Fruit fly (Drosophila melanogaster) whole organism, embryonic: ENCODE measurements around the gene CG44158.

Experiments used
- Atf-2 ChIP-seq: fragments of 200-800 bp; sonication (Bioruptor generic); optimal IDR thresholded peaks from 2 replicates; lab custom pipeline; 2016; ENCODE audit warnings: missing biosample characterization, missing genetic modification characterization
- CG10979 ChIP-seq: fragments of 200-800 bp; sonication (Bioruptor generic); optimal IDR thresholded peaks from 2 replicates; lab custom pipeline; 2018; ENCODE audit warnings: missing biosample characterization, mild to moderate bottlenecking, missing genetic modification characterization, moderate library complexity
- CG11456 ChIP-seq: fragments of 200-800 bp; sonication (Bioruptor generic); IDR thresholded peaks from 3 replicates; pipeline ENCODE4 v1.3.6; 2022; ENCODE audit warnings: missing biosample characterization, missing genetic modification characterization
- CG12744 ChIP-seq: fragments of 200-800 bp; sonication (Bioruptor generic); optimal IDR thresholded peaks from 2 replicates; lab custom pipeline; 2016; ENCODE audit warnings: missing biosample characterization, missing genetic modification characterization
- CG13775 ChIP-seq: fragments of 200-800 bp; sonication (Bioruptor generic); optimal IDR thresholded peaks from 3 replicates; lab custom pipeline; 2017; ENCODE audit warnings: missing biosample characterization, mild to moderate bottlenecking, missing genetic modification characterization
- CG15479 ChIP-seq: fragments of 200-800 bp; sonication (Bioruptor generic); optimal IDR thresholded peaks from 3 replicates; lab custom pipeline; 2019; ENCODE audit warnings: missing biosample characterization, mild to moderate bottlenecking, missing genetic modification characterization, moderate library complexity
- CG1602 ChIP-seq: fragments of 200-800 bp; sonication (Bioruptor generic); optimal IDR thresholded peaks from 3 replicates; lab custom pipeline; 2016; ENCODE audit warnings: missing biosample characterization, missing genetic modification characterization
- CG30431 ChIP-seq: fragments of 200-800 bp; sonication (Bioruptor generic); optimal IDR thresholded peaks from 2 replicates; lab custom pipeline; 2017; ENCODE audit warnings: missing biosample characterization, missing genetic modification characterization
- CG3838 ChIP-seq: fragments of 200-800 bp; sonication (Bioruptor generic); optimal IDR thresholded peaks from 3 replicates; lab custom pipeline; 2016; ENCODE audit warnings: missing biosample characterization, missing genetic modification characterization
- CG3995 ChIP-seq: fragments of 200-800 bp; sonication (Bioruptor generic); optimal IDR thresholded peaks from 3 replicates; lab custom pipeline; 2016; ENCODE audit warnings: missing biosample characterization, missing genetic modification characterization
- CG4282 ChIP-seq: fragments of 200-800 bp; sonication (Bioruptor generic); optimal IDR thresholded peaks from 2 replicates; lab custom pipeline; 2016; ENCODE audit warnings: missing biosample characterization, missing genetic modification characterization
- CG4404 ChIP-seq: fragments of 200-800 bp; sonication (Bioruptor generic); IDR thresholded peaks from 2 replicates; pipeline ENCODE4 v1.3.6; 2022; ENCODE audit warnings: missing biosample characterization, missing genetic modification characterization
- CG4820 ChIP-seq: fragments of 200-800 bp; sonication (Bioruptor generic); optimal IDR thresholded peaks from 3 replicates; lab custom pipeline; 2016; ENCODE audit warnings: missing biosample characterization, missing genetic modification characterization
- CG6854 ChIP-seq: fragments of 200-800 bp; sonication (Bioruptor generic); optimal IDR thresholded peaks from 3 replicates; lab custom pipeline; 2017; ENCODE audit warnings: missing biosample characterization, mild to moderate bottlenecking, missing genetic modification characterization
- CG7357 ChIP-seq: fragments of 200-800 bp; sonication (Bioruptor generic); IDR thresholded peaks from 3 replicates; pipeline ENCODE4 v1.3.6; 2022; ENCODE audit warnings: missing biosample characterization, missing genetic modification characterization
- CG7372 ChIP-seq: fragments of 200-800 bp; sonication (Bioruptor generic); IDR thresholded peaks from 2 replicates; pipeline ENCODE4 v1.3.6; 2022; ENCODE audit warnings: missing biosample characterization, missing genetic modification characterization
- CG8388 ChIP-seq: fragments of 200-800 bp; sonication (Bioruptor generic); optimal IDR thresholded peaks from 2 replicates; lab custom pipeline; 2019; ENCODE audit warnings: missing biosample characterization, mild to moderate bottlenecking, missing genetic modification characterization, moderate library complexity
- CG8924 ChIP-seq: fragments of 200-800 bp; optimal IDR thresholded peaks from 3 replicates; lab custom pipeline; 2019; ENCODE audit warnings: missing biosample characterization, mild to moderate bottlenecking, missing genetic modification characterization, moderate library complexity
- Camta ChIP-seq: fragments of 200-800 bp; sonication (Bioruptor generic); optimal IDR thresholded peaks from 2 replicates; lab custom pipeline; 2016; ENCODE audit warnings: missing biosample characterization, missing genetic modification characterization
- Doc3 ChIP-seq: fragments of 200-800 bp; sonication (Bioruptor generic); IDR thresholded peaks from 3 replicates; pipeline ENCODE4 v1.3.6; 2022; ENCODE audit warnings: missing biosample characterization, missing genetic modification characterization; ENCODE audit not compliant: partially characterized antibody
- GATAe ChIP-seq: fragments of 200-800 bp; sonication (Bioruptor generic); conservative IDR thresholded peaks from 2 replicates; pipeline ENCODE4 v1.3.6; 2022; ENCODE audit warnings: missing biosample characterization, missing genetic modification characterization
- Hr3 ChIP-seq: fragments of 200-800 bp; sonication (Bioruptor generic); optimal IDR thresholded peaks from 3 replicates; lab custom pipeline; 2016; ENCODE audit warnings: missing biosample characterization, missing genetic modification characterization
- Kr ChIP-seq: fragments of 200-800 bp; sonication (Bioruptor generic); optimal IDR thresholded peaks from 2 replicates; lab custom pipeline; 2017; ENCODE audit warnings: missing biosample characterization, mild to moderate bottlenecking, missing genetic modification characterization
- MBD-R2 ChIP-seq: fragments of 200-800 bp; sonication (Bioruptor generic); IDR thresholded peaks from 2 replicates; pipeline ENCODE4 v1.3.6; 2022; ENCODE audit warnings: missing biosample characterization, missing genetic modification characterization
- Nf-YC ChIP-seq: fragments of 200-800 bp; optimal IDR thresholded peaks from 3 replicates; lab custom pipeline; 2019; ENCODE audit warnings: missing biosample characterization, mild to moderate bottlenecking, missing genetic modification characterization, moderate library complexity
- Tbp ChIP-seq: fragments of >200 bp; optimal IDR thresholded peaks from 2 replicates; lab custom pipeline; 2018; ENCODE audit warnings: missing biosample characterization, missing genetic modification characterization
- Trl ChIP-seq, 3 experiments: fragments of >200 bp in 2 of 3; fragments of 200-800 bp in 1 of 3; sonication (Bioruptor generic) in 1 of 3; optimal IDR thresholded peaks; 2 replicates in 1 of 3; 3 replicates in 2 of 3; lab custom pipeline; 2016 to 2017; ENCODE audit warnings: missing biosample characterization in 1 of 3, missing genetic modification characterization in 1 of 3
- Vsx1 ChIP-seq: fragments of 200-800 bp; sonication (Bioruptor generic); optimal IDR thresholded peaks from 2 replicates; lab custom pipeline; 2017; ENCODE audit warnings: missing biosample characterization, mild to moderate bottlenecking, missing genetic modification characterization, missing genetic modification reagents
- ac ChIP-seq: fragments of 200-800 bp; sonication (Bioruptor generic); optimal IDR thresholded peaks from 3 replicates; lab custom pipeline; 2017; ENCODE audit warnings: missing biosample characterization, mild to moderate bottlenecking, missing genetic modification characterization
- ap ChIP-seq: fragments of 200-800 bp; sonication (Bioruptor generic); IDR thresholded peaks from 2 replicates; pipeline ENCODE4 v1.3.6; 2022; ENCODE audit warnings: missing biosample characterization, missing genetic modification characterization
- crol ChIP-seq: fragments of 200-800 bp; sonication (Bioruptor generic); IDR thresholded peaks from 2 replicates; pipeline ENCODE4 v1.3.6; 2022; ENCODE audit warnings: missing biosample characterization, missing genetic modification characterization
- danr ChIP-seq: fragments of 200-800 bp; sonication (Bioruptor generic); IDR thresholded peaks from 2 replicates; pipeline ENCODE4 v1.3.6; 2022; ENCODE audit warnings: missing biosample characterization, missing genetic modification characterization
- dysf ChIP-seq: fragments of 200-800 bp; sonication (Bioruptor generic); IDR thresholded peaks from 3 replicates; pipeline ENCODE4 v1.3.6; 2022; ENCODE audit warnings: missing biosample characterization, missing genetic modification characterization
- ewg ChIP-seq: fragments of 200-800 bp; sonication (Bioruptor generic); optimal IDR thresholded peaks from 3 replicates; lab custom pipeline; 2017; ENCODE audit warnings: mild to moderate bottlenecking, missing biosample characterization, missing genetic modification reagents, missing genetic modification characterization
- exex ChIP-seq: fragments of 200-800 bp; sonication (Bioruptor generic); optimal IDR thresholded peaks from 4 replicates; lab custom pipeline; 2018; ENCODE audit warnings: missing biosample characterization, mild to moderate bottlenecking, missing genetic modification characterization, moderate library complexity
- eyg ChIP-seq: fragments of 200-800 bp; sonication (Bioruptor generic); optimal IDR thresholded peaks from 3 replicates; lab custom pipeline; 2016; ENCODE audit warnings: missing biosample characterization, missing genetic modification characterization
- grn ChIP-seq: fragments of 200-800 bp; sonication (Bioruptor generic); optimal IDR thresholded peaks from 3 replicates; lab custom pipeline; 2017; ENCODE audit warnings: missing biosample characterization, missing genetic modification characterization
- hth ChIP-seq: fragments of >200 bp; optimal IDR thresholded peaks from 2 replicates; lab custom pipeline; 2017; ENCODE audit warnings: inconsistent platforms
- jumu ChIP-seq: fragments of 200-800 bp; sonication (Bioruptor generic); optimal IDR thresholded peaks from 3 replicates; lab custom pipeline; 2016; ENCODE audit warnings: missing biosample characterization, missing genetic modification characterization
- lov ChIP-seq, 2 experiments: fragments of 200-800 bp in 1 of 2; fragments of >200 bp in 1 of 2; sonication (Bioruptor generic) in 1 of 2; IDR thresholded peaks in 1 of 2; optimal IDR thresholded peaks in 1 of 2; 2 replicates in 1 of 2; 3 replicates in 1 of 2; pipeline versions ENCODE4 v1.3.6 to Lab custom; 2017 to 2022; ENCODE audit warnings: missing biosample characterization in 1 of 2, missing genetic modification characterization in 1 of 2
- nmo ChIP-seq: fragments of 200-800 bp; sonication (Bioruptor generic); optimal IDR thresholded peaks from 2 replicates; lab custom pipeline; 2018; ENCODE audit warnings: missing biosample characterization, mild to moderate bottlenecking, missing genetic modification characterization, moderate library complexity
- oc ChIP-seq: fragments of 200-800 bp; sonication (Bioruptor generic); optimal IDR thresholded peaks from 2 replicates; lab custom pipeline; 2018; ENCODE audit warnings: missing biosample characterization, mild to moderate bottlenecking, missing genetic modification characterization, moderate library complexity
- odd ChIP-seq: fragments of 200-800 bp; sonication (Bioruptor generic); optimal IDR thresholded peaks from 2 replicates; lab custom pipeline; 2017; ENCODE audit warnings: missing biosample characterization, mild to moderate bottlenecking, missing genetic modification characterization
- ranshi ChIP-seq: fragments of 200-800 bp; sonication (Bioruptor generic); IDR thresholded peaks from 2 replicates; pipeline ENCODE4 v1.3.6; 2022; ENCODE audit warnings: missing biosample characterization, missing genetic modification characterization
- schlank ChIP-seq: fragments of 200-800 bp; sonication (Bioruptor generic); optimal IDR thresholded peaks from 2 replicates; lab custom pipeline; 2018; ENCODE audit warnings: missing biosample characterization, mild to moderate bottlenecking, missing genetic modification characterization
- sd ChIP-seq: fragments of 200-800 bp; sonication (Bioruptor generic); optimal IDR thresholded peaks from 3 replicates; lab custom pipeline; 2018; ENCODE audit warnings: missing biosample characterization, mild to moderate bottlenecking, missing genetic modification characterization, moderate library complexity
- sima ChIP-seq: fragments of 200-800 bp; sonication (Bioruptor generic); optimal IDR thresholded peaks from 2 replicates; lab custom pipeline; 2016; ENCODE audit warnings: missing biosample characterization, missing genetic modification characterization
- tio ChIP-seq: fragments of 200-800 bp; sonication (Bioruptor generic); optimal IDR thresholded peaks from 2 replicates; lab custom pipeline; 2017; ENCODE audit warnings: missing biosample characterization, missing genetic modification characterization, inconsistent platforms
- tup ChIP-seq: fragments of 200-800 bp; sonication (Bioruptor generic); optimal IDR thresholded peaks from 2 replicates; lab custom pipeline; 2016; ENCODE audit warnings: missing biosample characterization, mild to moderate bottlenecking, missing genetic modification characterization, moderate library complexity
- wek ChIP-seq: fragments of 200-800 bp; sonication (Bioruptor generic); optimal IDR thresholded peaks from 3 replicates; lab custom pipeline; 2018; ENCODE audit warnings: missing biosample characterization, mild to moderate bottlenecking, missing genetic modification characterization, moderate library complexity
- z ChIP-seq: fragments of 200-800 bp; sonication (Bioruptor generic); IDR thresholded peaks from 3 replicates; pipeline ENCODE4 v1.3.6; 2022; ENCODE audit warnings: missing biosample characterization, missing genetic modification characterization

CG44158 gene

DNA sequence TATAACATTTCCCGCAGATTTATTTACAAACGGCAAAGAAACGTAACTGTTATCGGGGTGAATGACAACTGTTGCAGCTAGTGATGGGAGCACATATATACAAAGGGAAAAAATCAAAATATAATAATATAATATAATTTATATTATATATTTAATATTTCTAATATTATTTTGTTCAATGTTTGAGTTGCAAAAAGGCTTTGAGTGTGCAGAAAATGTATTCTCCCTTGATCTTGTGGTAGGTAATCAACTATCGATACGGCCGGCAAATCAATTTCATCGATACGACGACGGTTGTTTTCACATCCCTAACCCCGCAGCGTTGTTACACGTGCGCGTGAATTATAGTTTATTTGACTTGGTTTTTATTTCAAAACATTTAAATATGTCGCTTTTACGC, 14.9 kb downstream of the CG44158 start, which contains the start of the genes mTerf5 and Non3 (continued):
- TF ChIP-seq CG1602 (GFP tag; lab: Kevin White, UChicago) (peak; percentile 41), oc (tag; lab: Kevin White, UChicago) (no peak), ac (no peak), odd (GFP tag; lab: Kevin White, UChicago) (peak; percentile 33), ranshi (GFP tag; lab: Robert Waterston, UW) (0 out of 2 replicates have a peak, but pooled peaks have one; percentile 40), ap (GFP tag; lab: Robert Waterston, UW) (no peak), Doc3 (GFP tag; lab: Robert Waterston, UW) (peak; percentile 89), GATAe (no peak), MBD-R2 (GFP tag; lab: Robert Waterston, UW) (peak; percentile 86), CG7372 (no peak), crol (GFP tag; lab: Robert Waterston, UW) (no peak), exex (tag; lab: Kevin White, UChicago) (peak; percentile 12), Kr (GFP tag; lab: Kevin White, UChicago) (no peak), grn (GFP tag; lab: Kevin White, UChicago) (no peak), Vsx1 (GFP tag; lab: Kevin White, UChicago) (peak; percentile 27), Tbp (GFP tag; lab: Kevin White, UChicago) (no peak), Camta (no peak), eyg (GFP tag; lab: Kevin White, UChicago) (no peak), dysf (GFP tag; lab: Robert Waterston, UW) (0 out of 3 replicates have a peak, but pooled peaks have one; percentile 36), CG11456 (peak; percentile 38; the same call in 1 of the 3 replicates), Hr3 (peak; percentile 73), ewg (GFP tag; lab: Kevin White, UChicago) (peak; percentile 81), CG4282 (GFP tag; lab: Kevin White, UChicago) (no peak), tup (no peak), CG10979 (tag; lab: Kevin White, UChicago) (peak; percentile 62), CG3995 (no peak), sima (GFP tag; lab: Kevin White, UChicago) (no peak), Trl (optimal IDR thresholded peaks at IDR 0.05; lab: Kevin White, UChicago) (no peak), Trl (GFP tag; optimal IDR thresholded peaks at IDR 0.05; lab: Kevin White, UChicago) (no peak), hth (no peak), lov (optimal IDR thresholded peaks at IDR 0.05; lab: Kevin White, UChicago) (no peak), lov (GFP tag; IDR thresholded peaks at IDR 0.05; lab: Robert Waterston, UW) (no peak), Atf-2 (GFP tag; lab: Kevin White, UChicago) (no peak), CG4404 (GFP tag; lab: Robert Waterston, UW) (peak; percentile 34; the same call in 1 of the 2 replicates), CG3838 (GFP tag; lab: Kevin White, UChicago) (no peak), tio (GFP tag; lab: Kevin White, UChicago) (no peak), CG30431 (GFP tag; lab: Kevin White, UChicago) (peak; percentile 12), nmo (peak; percentile 79), Nf-YC (tag; lab: Kevin White, UChicago) (peak; percentile 65), z (no peak), CG6854 (GFP tag; lab: Kevin White, UChicago) (no peak), CG8388 (GFP tag; lab: Kevin White, UChicago) (peak; percentile 61), jumu (GFP tag; lab: Kevin White, UChicago) (peak; percentile 23), CG12744 (GFP tag; lab: Kevin White, UChicago) (no peak), sd (tag; lab: Kevin White, UChicago) (peak; percentile 42), CG13775 (GFP tag; lab: Kevin White, UChicago) (peak; percentile 83), CG8924 (tag; lab: Kevin White, UChicago) (peak; percentile 75), danr (GFP tag; lab: Robert Waterston, UW) (no peak), wek (GFP tag; lab: Kevin White, UChicago) (no peak), schlank (tag; lab: Kevin White, UChicago) (no peak), CG4820 (GFP tag; lab: Kevin White, UChicago) (peak; percentile 42), CG15479 (GFP tag; lab: Kevin White, UChicago) (no peak), CG7357 (GFP tag; lab: Robert Waterston, UW) (no peak)
